Worm (Caenorhabditis elegans) whole organism, mixed stage, embryonic: ENCODE data around the gene ucr-1.

Experiments used
- ces-1 ChIP-seq: fragments of 150-350 bp; optimal IDR thresholded peaks from 2 replicates; lab custom pipeline; 2014; ENCODE audit warnings: missing biosample characterization, missing genetic modification reagents, missing genetic modification characterization
- drap-1 ChIP-seq: fragments of 200-800 bp; sonication (Bioruptor generic); optimal IDR thresholded peaks from 3 replicates; lab custom pipeline; 2018; ENCODE audit warnings: mild to moderate bottlenecking, missing genetic modification characterization, missing compliant biosample characterization
- lin-13 ChIP-seq: fragments of 150-350 bp; optimal IDR thresholded peaks from 2 replicates; lab custom pipeline; 2014; ENCODE audit warnings: missing biosample characterization, missing genetic modification characterization
- mab-5 ChIP-seq: fragments of 150-350 bp; optimal IDR thresholded peaks from 2 replicates; lab custom pipeline; 2014; ENCODE audit warnings: missing biosample characterization, missing genetic modification characterization
- nhr-12 ChIP-seq: fragments of 150-350 bp; optimal IDR thresholded peaks from 2 replicates; lab custom pipeline; 2014; ENCODE audit warnings: missing biosample characterization, missing genetic modification characterization
- nhr-237 ChIP-seq: fragments of 150-350 bp; optimal IDR thresholded peaks from 2 replicates; lab custom pipeline; 2014; ENCODE audit warnings: missing biosample characterization, missing genetic modification characterization
- snpc-4 ChIP-seq: fragments of 150-350 bp; optimal IDR thresholded peaks from 2 replicates; lab custom pipeline; 2014; ENCODE audit warnings: missing biosample characterization, missing genetic modification characterization
- sptf-1 ChIP-seq: sonication (generic microtip); optimal IDR thresholded peaks from 2 replicates; lab custom pipeline; 2017; ENCODE audit warnings: mild to moderate bottlenecking, missing genetic modification characterization, moderate library complexity, missing compliant biosample characterization
- unc-39 ChIP-seq: fragments of 150-350 bp; optimal IDR thresholded peaks from 2 replicates; lab custom pipeline; 2014; ENCODE audit warnings: missing biosample characterization, missing genetic modification characterization
- zip-8 ChIP-seq: fragments of 150-350 bp; optimal IDR thresholded peaks from 2 replicates; lab custom pipeline; 2014; ENCODE audit warnings: missing biosample characterization, missing genetic modification characterization

ce11 chrIII:5565699-5566098, 26.2 kb upstream of the ucr-1 start:
- TF ChIP-seq lin-13 (tag; lab: Kevin White, UChicago) (no peak), nhr-237 (tag; lab: Kevin White, UChicago) (no peak), snpc-4 (no peak), ces-1 (no peak), nhr-12 (tag; lab: Kevin White, UChicago) (no peak), sptf-1 (no peak), unc-39 (tag; lab: Kevin White, UChicago) (no peak), mab-5 (tag; lab: Kevin White, UChicago) (no peak), drap-1 (GFP tag; lab: Kevin White, UChicago) (no peak), zip-8 (no peak)
